Fruit fly (Drosophila melanogaster) whole organism, embryonic: Measurements from ENCODE around the gene CG13247.
A peak's percentile ranks its signal among the peaks of the same experiment; 100 is the strongest.

Experiments
- Ada2b ChIP-seq: fragments of 200-800 bp; sonication (Bioruptor generic); IDR thresholded peaks from 2 replicates; pipeline ENCODE4 v1.3.6; 2022; ENCODE audit warnings: missing biosample characterization, missing genetic modification characterization
- CG11560 ChIP-seq: fragments of 200-800 bp; sonication (Bioruptor generic); IDR thresholded peaks from 3 replicates; pipeline ENCODE4 v1.3.6; 2022; ENCODE audit warnings: missing biosample characterization, missing genetic modification characterization
- CG12942 ChIP-seq: fragments of 200-800 bp; sonication (Bioruptor generic); optimal IDR thresholded peaks from 3 replicates; lab custom pipeline; 2016; ENCODE audit warnings: missing biosample characterization, missing genetic modification characterization
- CG15269 ChIP-seq: fragments of 200-800 bp; sonication (Bioruptor generic); optimal IDR thresholded peaks from 2 replicates; lab custom pipeline; 2018; ENCODE audit warnings: missing biosample characterization, mild to moderate bottlenecking, missing genetic modification characterization, moderate library complexity
- CG1529 ChIP-seq: fragments of 200-800 bp; sonication (Bioruptor generic); optimal IDR thresholded peaks from 3 replicates; lab custom pipeline; 2018; ENCODE audit warnings: missing biosample characterization, missing genetic modification characterization
- CG1792 ChIP-seq: fragments of 200-800 bp; sonication (Bioruptor generic); optimal IDR thresholded peaks from 2 replicates; lab custom pipeline; 2016; ENCODE audit warnings: missing biosample characterization, missing genetic modification characterization
- CG18764 ChIP-seq: fragments of 200-800 bp; sonication (Bioruptor generic); optimal IDR thresholded peaks from 3 replicates; lab custom pipeline; 2016; ENCODE audit warnings: missing biosample characterization, missing genetic modification characterization
- CG2120 ChIP-seq: fragments of 200-800 bp; sonication (Bioruptor generic); optimal IDR thresholded peaks from 3 replicates; lab custom pipeline; 2016; ENCODE audit warnings: missing biosample characterization, missing genetic modification characterization
- CG2202 ChIP-seq: fragments of 200-800 bp; sonication (Bioruptor generic); optimal IDR thresholded peaks from 2 replicates; lab custom pipeline; 2018; ENCODE audit warnings: missing biosample characterization, mild to moderate bottlenecking, missing genetic modification characterization
- CG30020 ChIP-seq: fragments of 200-800 bp; optimal IDR thresholded peaks from 2 replicates; lab custom pipeline; 2019; ENCODE audit warnings: missing biosample characterization, mild to moderate bottlenecking, missing genetic modification characterization, moderate library complexity
- CG3163 ChIP-seq: fragments of 200-800 bp; sonication (Bioruptor generic); optimal IDR thresholded peaks from 3 replicates; lab custom pipeline; 2016; ENCODE audit warnings: missing biosample characterization, missing genetic modification characterization
- CG32532 ChIP-seq: fragments of 200-800 bp; sonication (Bioruptor generic); IDR thresholded peaks from 2 replicates; pipeline ENCODE4 v1.3.6; 2022; ENCODE audit warnings: missing biosample characterization, missing genetic modification characterization
- CG34422 ChIP-seq: fragments of 200-800 bp; sonication (Bioruptor generic); IDR thresholded peaks from 3 replicates; pipeline ENCODE4 v1.3.6; 2022; ENCODE audit warnings: missing biosample characterization, missing genetic modification characterization
- CG3995 ChIP-seq: fragments of 200-800 bp; sonication (Bioruptor generic); optimal IDR thresholded peaks from 3 replicates; lab custom pipeline; 2016; ENCODE audit warnings: missing biosample characterization, missing genetic modification characterization
- CG4360 ChIP-seq: fragments of 200-800 bp; sonication (Bioruptor generic); IDR thresholded peaks from 2 replicates; pipeline ENCODE4 v1.3.6; 2022; ENCODE audit warnings: missing biosample characterization, missing genetic modification characterization
- CG4820 ChIP-seq: fragments of 200-800 bp; sonication (Bioruptor generic); optimal IDR thresholded peaks from 3 replicates; lab custom pipeline; 2016; ENCODE audit warnings: missing biosample characterization, missing genetic modification characterization
- CG6813 ChIP-seq: fragments of 200-800 bp; sonication (Bioruptor generic); optimal IDR thresholded peaks from 2 replicates; lab custom pipeline; 2017; ENCODE audit warnings: missing biosample characterization, missing genetic modification characterization, mild to moderate bottlenecking, moderate library complexity, missing genetic modification reagents
- CG7786 ChIP-seq: fragments of 200-800 bp; sonication (Bioruptor generic); optimal IDR thresholded peaks from 2 replicates; lab custom pipeline; 2016; ENCODE audit warnings: missing biosample characterization, missing genetic modification characterization
- CG7839 ChIP-seq: fragments of 200-800 bp; sonication (Bioruptor generic); optimal IDR thresholded peaks from 3 replicates; lab custom pipeline; 2018; ENCODE audit warnings: missing biosample characterization, mild to moderate bottlenecking, missing genetic modification characterization, moderate library complexity
- CTCF ChIP-seq: fragments of 200-800 bp; sonication (Bioruptor generic); optimal IDR thresholded peaks from 2 replicates; lab custom pipeline; 2017; ENCODE audit warnings: missing biosample characterization, mild to moderate bottlenecking, missing genetic modification characterization, moderate library complexity
- CkIIα-i1 ChIP-seq: fragments of 200-800 bp; sonication (Bioruptor generic); IDR thresholded peaks from 2 replicates; pipeline ENCODE4 v1.3.6; 2022; ENCODE audit warnings: missing biosample characterization, missing genetic modification characterization
- D19B ChIP-seq: fragments of 200-800 bp; sonication (Bioruptor generic); optimal IDR thresholded peaks from 2 replicates; lab custom pipeline; 2017; ENCODE audit warnings: missing biosample characterization, mild to moderate bottlenecking, missing genetic modification characterization
- H2.0 ChIP-seq: fragments of 200-800 bp; sonication (Bioruptor generic); IDR thresholded peaks from 2 replicates; pipeline ENCODE4 v1.3.6; 2022; ENCODE audit warnings: missing biosample characterization, missing genetic modification characterization
- NC2β ChIP-seq: fragments of 200-800 bp; sonication (Bioruptor generic); optimal IDR thresholded peaks from 2 replicates; lab custom pipeline; 2016; ENCODE audit warnings: missing biosample characterization, missing genetic modification characterization
- Nf-YA ChIP-seq: fragments of 200-800 bp; sonication (Bioruptor generic); IDR thresholded peaks from 2 replicates; pipeline ENCODE4 v1.3.6; 2022; ENCODE audit warnings: missing biosample characterization, missing genetic modification characterization
- PHDP ChIP-seq: fragments of 200-800 bp; sonication (Bioruptor generic); optimal IDR thresholded peaks from 3 replicates; lab custom pipeline; 2018; ENCODE audit warnings: missing biosample characterization, mild to moderate bottlenecking, missing genetic modification characterization, moderate library complexity
- Poxn ChIP-seq: fragments of 200-800 bp; sonication (Bioruptor generic); IDR thresholded peaks from 2 replicates; pipeline ENCODE4 v1.3.6; 2022; ENCODE audit warnings: missing biosample characterization, missing genetic modification characterization
- Ravus ChIP-seq: fragments of 200-800 bp; sonication (Bioruptor generic); IDR thresholded peaks from 2 replicates; pipeline ENCODE4 v1.3.6; 2022; ENCODE audit warnings: missing biosample characterization, missing genetic modification characterization
- Spps ChIP-seq: fragments of 200-800 bp; sonication (Bioruptor generic); optimal IDR thresholded peaks from 2 replicates; lab custom pipeline; 2018; ENCODE audit warnings: missing biosample characterization, mild to moderate bottlenecking, missing genetic modification characterization
- Xrp1 ChIP-seq: fragments of 200-800 bp; sonication (Bioruptor generic); IDR thresholded peaks from 2 replicates; pipeline ENCODE4 v1.3.6; 2022; ENCODE audit warnings: missing biosample characterization, missing genetic modification characterization
- ase ChIP-seq: fragments of 200-800 bp; sonication (Bioruptor generic); IDR thresholded peaks from 3 replicates; pipeline ENCODE4 v1.3.6; 2022; ENCODE audit warnings: missing biosample characterization, missing genetic modification characterization
- bab2 ChIP-seq: fragments of 200-800 bp; sonication (Bioruptor generic); optimal IDR thresholded peaks from 2 replicates; lab custom pipeline; 2016; ENCODE audit warnings: missing biosample characterization, missing genetic modification characterization
- chm ChIP-seq: fragments of 200-800 bp; sonication (Bioruptor generic); IDR thresholded peaks from 2 replicates; pipeline ENCODE4 v1.3.6; 2022; ENCODE audit warnings: missing biosample characterization, missing genetic modification characterization
- chn ChIP-seq: fragments of 200-800 bp; sonication (Bioruptor generic); optimal IDR thresholded peaks from 2 replicates; lab custom pipeline; 2016; ENCODE audit warnings: missing biosample characterization, missing genetic modification characterization
- fd96Cb ChIP-seq: fragments of 200-800 bp; sonication (Bioruptor generic); optimal IDR thresholded peaks from 2 replicates; lab custom pipeline; 2018; ENCODE audit warnings: missing biosample characterization, mild to moderate bottlenecking, missing genetic modification characterization, moderate library complexity
- h ChIP-seq: fragments of >200 bp; optimal IDR thresholded peaks from 2 replicates; lab custom pipeline; 2017
- kay ChIP-seq: fragments of 200-800 bp; sonication (Bioruptor generic); optimal IDR thresholded peaks from 2 replicates; lab custom pipeline; 2016; ENCODE audit warnings: missing biosample characterization, missing genetic modification characterization
- lola ChIP-seq, 3 experiments: fragments of >200 bp in 2 of 3; fragments of 200-800 bp in 1 of 3; sonication (Bioruptor generic) in 1 of 3; optimal IDR thresholded peaks; 2 replicates each; lab custom pipeline; 2017 to 2019; ENCODE audit warnings: missing biosample characterization in 3 of 3, missing genetic modification characterization in 3 of 3, mild to moderate bottlenecking in 1 of 3, moderate library complexity in 1 of 3
- mld ChIP-seq: fragments of 200-800 bp; sonication (Bioruptor generic); IDR thresholded peaks from 3 replicates; pipeline ENCODE4 v1.3.6; 2022; ENCODE audit warnings: missing biosample characterization, missing genetic modification characterization; ENCODE audit not compliant: partially characterized antibody
- oc ChIP-seq: fragments of 200-800 bp; sonication (Bioruptor generic); optimal IDR thresholded peaks from 2 replicates; lab custom pipeline; 2018; ENCODE audit warnings: missing biosample characterization, mild to moderate bottlenecking, missing genetic modification characterization, moderate library complexity
- org-1 ChIP-seq: fragments of 200-800 bp; sonication (Bioruptor generic); optimal IDR thresholded peaks from 2 replicates; lab custom pipeline; 2017; ENCODE audit warnings: missing biosample characterization, missing genetic modification characterization
- repo ChIP-seq: fragments of 200-800 bp; sonication (Bioruptor generic); optimal IDR thresholded peaks from 2 replicates; lab custom pipeline; 2016; ENCODE audit warnings: missing biosample characterization, missing genetic modification characterization
- scrt ChIP-seq: fragments of 200-800 bp; sonication (Bioruptor generic); optimal IDR thresholded peaks from 2 replicates; lab custom pipeline; 2018; ENCODE audit warnings: missing biosample characterization, mild to moderate bottlenecking, missing genetic modification characterization, moderate library complexity
- sqz ChIP-seq: fragments of 200-800 bp; sonication (Bioruptor generic); optimal IDR thresholded peaks from 3 replicates; lab custom pipeline; 2018; ENCODE audit warnings: missing biosample characterization, mild to moderate bottlenecking, missing genetic modification characterization
- sr ChIP-seq: fragments of 200-800 bp; sonication (Bioruptor generic); IDR thresholded peaks from 3 replicates; pipeline ENCODE4 v1.3.6; 2022; ENCODE audit warnings: missing biosample characterization, missing genetic modification characterization
- vnd ChIP-seq: fragments of 200-800 bp; sonication (Bioruptor generic); IDR thresholded peaks from 3 replicates; pipeline ENCODE4 v1.3.6; 2022; ENCODE audit warnings: missing biosample characterization, missing genetic modification characterization; ENCODE audit not compliant: partially characterized antibody

Gene CG13247

DNA sequence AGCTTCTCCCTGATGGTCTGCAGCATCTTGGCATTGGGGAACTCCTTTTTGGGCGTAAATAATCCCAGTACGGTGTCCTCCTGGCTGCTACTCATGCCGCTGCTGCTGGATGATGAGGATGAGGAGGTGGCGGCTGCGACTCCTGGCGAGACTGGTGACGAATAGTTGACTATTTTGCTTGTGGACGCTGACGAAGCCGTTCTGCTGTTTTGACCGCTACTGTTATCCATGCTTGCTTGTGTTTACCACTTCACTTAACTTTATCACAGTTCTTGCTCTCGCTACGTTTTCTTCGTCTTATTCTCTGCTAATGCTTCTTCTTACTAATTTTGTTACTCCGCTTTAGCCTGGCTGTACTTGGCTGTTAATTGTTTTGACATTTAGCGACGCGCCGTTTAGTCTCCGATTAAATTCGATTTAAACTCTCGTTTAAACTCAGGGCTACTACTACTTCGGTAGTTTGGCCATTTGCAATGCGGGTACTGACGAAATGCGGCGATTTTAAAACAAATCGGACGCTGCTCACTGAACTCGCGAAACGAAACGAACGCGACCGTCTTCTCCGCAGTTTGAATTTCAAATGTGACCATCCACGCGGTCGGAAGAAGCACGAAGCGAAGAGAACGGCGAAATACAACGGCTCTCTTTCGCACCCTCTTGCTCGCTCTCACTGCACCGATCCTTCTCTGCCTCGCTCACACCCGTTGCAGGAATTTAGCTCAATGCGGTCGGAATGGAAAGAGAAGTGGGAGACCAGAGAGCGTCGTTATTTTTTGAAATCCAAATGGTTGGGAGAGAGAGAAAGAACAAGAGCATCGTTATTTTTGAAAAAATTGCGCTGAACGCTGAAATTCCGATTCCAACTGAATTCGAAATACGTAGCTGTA lies 31.2 kb downstream of the CG13247 start, which contains the start of gene trbl (continued):
- TF ChIP-seq Spps = no peak
- peak; percentile 4 for TF ChIP-seq CG3995 (GFP tag; lab: Kevin White, UChicago)
- TF ChIP-seq PHDP = peak; percentile 27
- TF ChIP-seq kay (GFP tag; lab: Kevin White, UChicago) = no peak
- TF ChIP-seq chm = peak; percentile 85
- TF ChIP-seq mld (GFP tag; lab: Robert Waterston, UW) = peak; percentile 90
- no peak for TF ChIP-seq Poxn (GFP tag; lab: Robert Waterston, UW)
- no peak for TF ChIP-seq Ada2b (GFP tag; lab: Robert Waterston, UW)
- no peak for TF ChIP-seq CG6813
- no peak for TF ChIP-seq Xrp1 (GFP tag; lab: Robert Waterston, UW)
- peak; percentile 20 for TF ChIP-seq CG30020
- TF ChIP-seq CG12942 = no peak
- no peak for TF ChIP-seq CG2120 (GFP tag; lab: Kevin White, UChicago)
- no peak for TF ChIP-seq ase (GFP tag; lab: Robert Waterston, UW)
- no peak for TF ChIP-seq sqz
- TF ChIP-seq H2.0 (GFP tag; lab: Robert Waterston, UW) = no peak
- peak; percentile 36 for TF ChIP-seq CTCF (GFP tag; lab: Kevin White, UChicago)
- TF ChIP-seq chn (GFP tag; lab: Kevin White, UChicago) = no peak
- peak; percentile 61; the same call in 1 of the 2 replicates for TF ChIP-seq CG32532 (GFP tag; lab: Robert Waterston, UW)
- TF ChIP-seq lola (GFP tag; optimal IDR thresholded peaks at IDR 0.05; lab: Kevin White, UChicago) = no peak
- no peak for TF ChIP-seq CG1529 (GFP tag; lab: Kevin White, UChicago)
- peak; percentile 13 for TF ChIP-seq NC2β (GFP tag; lab: Kevin White, UChicago)
- TF ChIP-seq CG34422 (GFP tag; lab: Robert Waterston, UW) = no peak
- no peak for TF ChIP-seq Ravus
- TF ChIP-seq oc = peak; percentile 47
- peak; percentile 25 for TF ChIP-seq CG7839 (tag; lab: Kevin White, UChicago)
- no peak for TF ChIP-seq CkIIα-i1 (GFP tag; lab: Robert Waterston, UW)
- TF ChIP-seq CG2202 (tag; lab: Kevin White, UChicago) = no peak
- no peak for TF ChIP-seq CG11560 (tag; lab: Robert Waterston, UW)
- peak; percentile 27 for TF ChIP-seq CG15269
- no peak for TF ChIP-seq org-1 (GFP tag; lab: Kevin White, UChicago)
- TF ChIP-seq fd96Cb (tag; lab: Kevin White, UChicago) = no peak
- TF ChIP-seq CG4360 (GFP tag; lab: Robert Waterston, UW) = no peak
- no peak for TF ChIP-seq repo
- TF ChIP-seq bab2 (GFP tag; lab: Kevin White, UChicago) = no peak
- TF ChIP-seq h = no peak
- TF ChIP-seq CG3163 = peak; percentile 99
- no peak for TF ChIP-seq CG1792 (GFP tag; lab: Kevin White, UChicago)
- no peak for TF ChIP-seq Nf-YA (GFP tag; lab: Robert Waterston, UW)
- no peak for TF ChIP-seq CG4820 (GFP tag; lab: Kevin White, UChicago)
- TF ChIP-seq sr (GFP tag; lab: Robert Waterston, UW) = no peak
- no peak for TF ChIP-seq CG7786 (GFP tag; lab: Kevin White, UChicago)
- no peak for TF ChIP-seq D19B (GFP tag; lab: Kevin White, UChicago)
- peak; percentile 43; the same call in 1 of the 3 replicates for TF ChIP-seq vnd (GFP tag; lab: Robert Waterston, UW)
- peak; percentile 6 for TF ChIP-seq scrt (GFP tag; lab: Kevin White, UChicago)
- TF ChIP-seq CG18764 = no peak
